Worm (Caenorhabditis elegans) whole organism, mixed stage, embryonic: ENCODE measurements around the gene F23B12.7.

ENCODE experiments used
- bed-3 ChIP-seq: fragments of 200-800 bp; sonication (Bioruptor generic); optimal IDR thresholded peaks from 3 replicates; lab custom pipeline; 2018; ENCODE audit warnings: mild to moderate bottlenecking, missing genetic modification characterization, moderate library complexity, missing compliant biosample characterization
- blmp-1 ChIP-seq: fragments of 150-350 bp; optimal IDR thresholded peaks from 2 replicates; lab custom pipeline; 2014; ENCODE audit warnings: missing biosample characterization, missing genetic modification characterization
- ceh-39 ChIP-seq: fragments of 150-350 bp; optimal IDR thresholded peaks from 2 replicates; lab custom pipeline; 2014; ENCODE audit warnings: missing biosample characterization, missing genetic modification characterization
- ceh-43 ChIP-seq: fragments of 200-800 bp; sonication (Bioruptor generic); optimal IDR thresholded peaks from 2 replicates; lab custom pipeline; 2018; ENCODE audit warnings: mild to moderate bottlenecking, missing genetic modification characterization, moderate library complexity, missing compliant biosample characterization
- ceh-83 ChIP-seq: fragments of 200-800 bp; sonication (Bioruptor generic); optimal IDR thresholded peaks from 2 replicates; lab custom pipeline; 2018; ENCODE audit warnings: mild to moderate bottlenecking, missing genetic modification characterization, missing compliant biosample characterization
- ces-1 ChIP-seq: fragments of 150-350 bp; optimal IDR thresholded peaks from 2 replicates; lab custom pipeline; 2014; ENCODE audit warnings: missing biosample characterization, missing genetic modification reagents, missing genetic modification characterization
- cnd-1 ChIP-seq: fragments of 200-800 bp; sonication (Bioruptor generic); optimal IDR thresholded peaks from 2 replicates; lab custom pipeline; 2018; ENCODE audit warnings: mild to moderate bottlenecking, missing genetic modification characterization, missing compliant biosample characterization
- drap-1 ChIP-seq: fragments of 200-800 bp; sonication (Bioruptor generic); optimal IDR thresholded peaks from 3 replicates; lab custom pipeline; 2018; ENCODE audit warnings: mild to moderate bottlenecking, missing genetic modification characterization, missing compliant biosample characterization
- elt-1 ChIP-seq: sonication (generic microtip); optimal IDR thresholded peaks from 2 replicates; lab custom pipeline; 2017; ENCODE audit warnings: missing genetic modification characterization, mild to moderate bottlenecking, missing compliant biosample characterization, antibody characterized with exemption, moderate library complexity, borderline replicate concordance; ENCODE audit not compliant: insufficient read depth
- flh-1 ChIP-seq: fragments of 200-800 bp; sonication (Bioruptor generic); optimal IDR thresholded peaks from 2 replicates; lab custom pipeline; 2018; ENCODE audit warnings: mild to moderate bottlenecking, missing genetic modification characterization, moderate library complexity, missing compliant biosample characterization
- ham-2 ChIP-seq: fragments of 200-800 bp; sonication (Bioruptor generic); optimal IDR thresholded peaks from 2 replicates; lab custom pipeline; 2018; ENCODE audit warnings: mild to moderate bottlenecking, missing genetic modification characterization, missing compliant biosample characterization
- hlh-1 ChIP-seq: fragments of 150-350 bp; optimal IDR thresholded peaks from 2 replicates; lab custom pipeline; 2014; ENCODE audit warnings: missing biosample characterization, missing genetic modification reagents, missing genetic modification characterization
- lin-13 ChIP-seq: fragments of 150-350 bp; optimal IDR thresholded peaks from 2 replicates; lab custom pipeline; 2014; ENCODE audit warnings: missing biosample characterization, missing genetic modification characterization
- lin-32 ChIP-seq: fragments of 200-800 bp; sonication (Bioruptor generic); optimal IDR thresholded peaks from 2 replicates; lab custom pipeline; 2018; ENCODE audit warnings: mild to moderate bottlenecking, missing genetic modification characterization, missing compliant biosample characterization
- lsy-2 ChIP-seq: fragments of 150-350 bp; optimal IDR thresholded peaks from 2 replicates; lab custom pipeline; 2014; ENCODE audit warnings: missing biosample characterization, missing genetic modification characterization
- mab-5 ChIP-seq: fragments of 150-350 bp; optimal IDR thresholded peaks from 2 replicates; lab custom pipeline; 2014; ENCODE audit warnings: missing biosample characterization, missing genetic modification characterization
- mep-1 ChIP-seq: fragments of 150-350 bp; optimal IDR thresholded peaks from 2 replicates; lab custom pipeline; 2017; ENCODE audit warnings: missing biosample characterization, missing genetic modification reagents, missing genetic modification characterization, inconsistent platforms
- mls-2 ChIP-seq: sonication (generic microtip); optimal IDR thresholded peaks from 2 replicates; lab custom pipeline; 2016; ENCODE audit warnings: mild to moderate bottlenecking, missing genetic modification characterization, moderate library complexity, missing compliant biosample characterization
- nhr-12 ChIP-seq: fragments of 150-350 bp; optimal IDR thresholded peaks from 2 replicates; lab custom pipeline; 2014; ENCODE audit warnings: missing biosample characterization, missing genetic modification characterization
- nhr-2 ChIP-seq: fragments of 150-350 bp; optimal IDR thresholded peaks from 2 replicates; lab custom pipeline; 2014; ENCODE audit warnings: missing biosample characterization, missing genetic modification characterization
- nhr-237 ChIP-seq: fragments of 150-350 bp; optimal IDR thresholded peaks from 2 replicates; lab custom pipeline; 2014; ENCODE audit warnings: missing biosample characterization, missing genetic modification characterization
- nhr-76 ChIP-seq: sonication (generic microtip); optimal IDR thresholded peaks from 2 replicates; lab custom pipeline; 2017; ENCODE audit warnings: missing biosample characterization, missing genetic modification characterization
- pha-4 ChIP-seq: fragments of 150-350 bp; optimal IDR thresholded peaks from 2 replicates; lab custom pipeline; 2018; ENCODE audit warnings: missing biosample characterization, missing genetic modification reagents, missing genetic modification characterization
- snpc-4 ChIP-seq: fragments of 150-350 bp; optimal IDR thresholded peaks from 2 replicates; lab custom pipeline; 2014; ENCODE audit warnings: missing biosample characterization, missing genetic modification characterization
- unc-120 ChIP-seq: sonication (generic microtip); optimal IDR thresholded peaks from 2 replicates; lab custom pipeline; 2017; ENCODE audit warnings: missing genetic modification characterization, missing compliant biosample characterization; ENCODE audit not compliant: poor library complexity, severe bottlenecking
- unc-39 ChIP-seq: fragments of 150-350 bp; optimal IDR thresholded peaks from 2 replicates; lab custom pipeline; 2014; ENCODE audit warnings: missing biosample characterization, missing genetic modification characterization
- zip-8 ChIP-seq: fragments of 150-350 bp; optimal IDR thresholded peaks from 2 replicates; lab custom pipeline; 2014; ENCODE audit warnings: missing biosample characterization, missing genetic modification characterization
- ztf-11 ChIP-seq: fragments of 150-350 bp; optimal IDR thresholded peaks from 2 replicates; lab custom pipeline; 2014; ENCODE audit warnings: missing biosample characterization, missing genetic modification characterization

Gene F23B12.7

DNA sequence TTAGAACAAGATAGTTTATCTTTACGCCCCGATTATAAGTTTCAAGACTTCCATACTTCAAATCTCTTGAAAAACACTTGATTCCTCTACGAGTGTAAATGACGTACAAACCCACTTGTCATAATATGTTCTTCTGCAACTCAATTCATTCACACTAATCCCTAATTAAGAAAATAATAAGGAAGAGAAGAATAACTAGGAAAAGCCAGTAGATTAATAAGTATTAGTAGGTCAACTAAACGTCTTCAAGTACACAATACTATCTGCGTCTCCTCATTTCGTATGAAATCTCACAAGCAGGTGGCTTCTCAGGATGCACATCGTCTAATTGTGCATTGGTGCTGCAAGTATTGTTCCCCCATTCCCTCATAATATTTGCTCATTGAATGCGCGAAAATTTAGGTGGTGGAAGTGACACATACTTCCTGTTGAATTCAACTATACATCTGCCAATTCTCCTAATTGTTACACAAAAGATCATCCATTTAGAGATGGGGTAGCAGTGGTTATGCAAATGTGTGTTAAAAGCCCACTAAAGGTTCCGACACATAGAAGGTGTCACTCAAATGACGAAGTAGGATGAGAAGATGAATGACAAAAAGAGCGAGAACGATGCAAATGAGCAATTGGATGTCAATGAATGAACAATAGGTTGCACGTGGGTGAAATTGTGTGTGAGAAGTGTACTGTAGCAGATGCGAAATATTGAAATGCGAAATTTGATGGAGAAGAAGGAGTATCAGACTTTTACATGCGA is 22.2 kb upstream of the F23B12.7 start:
- TF ChIP-seq nhr-237 (tag; lab: Kevin White, UChicago) (no peak), nhr-12 (tag; lab: Kevin White, UChicago) (no peak), lin-32 (GFP tag; lab: Kevin White, UChicago) (no peak), pha-4 (tag; lab: Kevin White, UChicago) (no peak), mls-2 (peak; percentile 32), ham-2 (no peak), cnd-1 (peak; percentile 21), drap-1 (GFP tag; lab: Kevin White, UChicago) (no peak), ces-1 (GFP tag; lab: Kevin White, UChicago) (peak; percentile 59), flh-1 (GFP tag; lab: Kevin White, UChicago) (no peak), nhr-2 (tag; lab: Kevin White, UChicago) (peak; percentile 25), blmp-1 (tag; lab: Kevin White, UChicago) (no peak)

ce11 chrV:14428865-14429264 is 20.6 kb upstream of the F23B12.7 start, which contains the start of gene F23B12.1:
TSS of gene F23B12.1 (plus strand) at chrV:14429165.
- TF ChIP-seq ces-1 (GFP tag; lab: Kevin White, UChicago) (no peak), zip-8 (tag; lab: Kevin White, UChicago) (no peak), ceh-43 (GFP tag; lab: Kevin White, UChicago) (no peak), snpc-4 (tag; lab: Kevin White, UChicago) (no peak), ztf-11 (no peak), elt-1 (tag; lab: Kevin White, UChicago) (no peak), unc-120 (tag; lab: Kevin White, UChicago) (no peak), hlh-1 (tag; lab: Kevin White, UChicago) (no peak), ceh-83 (no peak), pha-4 (tag; lab: Kevin White, UChicago) (no peak), mab-5 (tag; lab: Kevin White, UChicago) (no peak), nhr-76 (tag; lab: Kevin White, UChicago) (no peak), nhr-237 (tag; lab: Kevin White, UChicago) (no peak), ham-2 (no peak), flh-1 (GFP tag; lab: Kevin White, UChicago) (no peak), blmp-1 (tag; lab: Kevin White, UChicago) (no peak)

ce11 chrV:14432259-14432658 is 17.2 kb upstream of the F23B12.7 start, which contains the start of gene egl-1:
TSS of gene egl-1 (minus strand) at chrV:14432359.
- peak; percentile 77 for TF ChIP-seq zip-8 (tag; lab: Kevin White, UChicago)
- no peak for TF ChIP-seq mep-1

DNA sequence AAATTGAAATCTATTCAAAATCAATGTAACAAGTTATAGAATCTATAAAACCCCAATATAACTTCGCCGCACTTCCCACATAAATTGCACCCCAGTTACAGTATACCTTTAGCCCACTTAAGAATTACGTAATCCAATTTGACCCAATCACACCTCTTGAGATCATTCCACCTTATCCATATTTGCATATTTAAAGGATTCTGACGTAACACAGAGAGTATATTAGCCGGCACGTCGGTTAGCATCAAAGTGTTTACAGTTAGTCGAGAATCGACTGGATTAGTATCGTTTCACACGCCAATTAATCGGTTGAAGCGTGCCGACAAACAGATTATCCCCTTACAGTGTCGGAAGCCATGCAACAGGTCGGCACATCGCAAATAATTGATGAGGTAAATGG is 15.9 kb upstream of the F23B12.7 start:
- TF ChIP-seq flh-1 (GFP tag; lab: Kevin White, UChicago) (no peak), zip-8 (tag; lab: Kevin White, UChicago) (peak; percentile 85), nhr-2 (tag; lab: Kevin White, UChicago) (peak; percentile 97), bed-3 (GFP tag; lab: Kevin White, UChicago) (no peak), mab-5 (tag; lab: Kevin White, UChicago) (no peak), ceh-39 (tag; lab: Kevin White, UChicago) (no peak), elt-1 (tag; lab: Kevin White, UChicago) (no peak)

ce11 chrV:14436195-14436594 is 13.3 kb upstream of the F23B12.7 start:
- peak; percentile 65 for TF ChIP-seq nhr-2 (tag; lab: Kevin White, UChicago)
- no peak for TF ChIP-seq ceh-43 (GFP tag; lab: Kevin White, UChicago)

DNA sequence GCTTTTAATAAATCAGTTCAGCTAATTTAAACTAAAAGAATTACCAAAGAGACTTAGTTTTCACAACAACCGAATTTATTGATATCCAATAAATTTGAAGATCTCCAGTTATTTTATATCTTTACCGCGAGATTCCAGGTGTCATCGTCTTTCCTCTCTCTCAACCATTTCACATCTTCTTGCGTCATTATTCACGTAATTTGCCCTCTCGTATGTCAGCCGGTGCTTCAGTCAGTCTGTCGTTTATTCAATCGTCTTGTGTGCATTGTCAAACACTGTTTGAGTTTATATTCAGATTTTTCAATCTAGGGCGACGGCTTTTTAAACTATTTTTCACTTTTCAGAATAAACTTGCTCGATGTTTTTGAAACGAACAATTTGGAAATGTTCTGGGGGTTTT is 12.1 kb upstream of the F23B12.7 start:
- TF ChIP-seq snpc-4 (tag; lab: Kevin White, UChicago) = no peak
- TF ChIP-seq nhr-2 (tag; lab: Kevin White, UChicago) = peak; percentile 53
- no peak for TF ChIP-seq flh-1 (GFP tag; lab: Kevin White, UChicago)
- TF ChIP-seq nhr-12 (tag; lab: Kevin White, UChicago) = no peak
- no peak for TF ChIP-seq pha-4 (tag; lab: Kevin White, UChicago)
- TF ChIP-seq ham-2 = no peak
- TF ChIP-seq lin-13 (tag; lab: Kevin White, UChicago) = no peak
- TF ChIP-seq cnd-1 = no peak
- TF ChIP-seq zip-8 (tag; lab: Kevin White, UChicago) = peak; percentile 51
- TF ChIP-seq unc-39 (tag; lab: Kevin White, UChicago) = no peak
- no peak for TF ChIP-seq blmp-1 (tag; lab: Kevin White, UChicago)
- no peak for TF ChIP-seq lsy-2 (tag; lab: Kevin White, UChicago)
- no peak for TF ChIP-seq drap-1 (GFP tag; lab: Kevin White, UChicago)
